2 fruit fly cellular contexts compared by ENCODE assay signal in genomic region chr2L:1886533-1887183, dm6.
A peak's percentile ranks its signal among the peaks of the same experiment; 100 is the strongest.
TF ChIP-seq lines count a peak whose summit lies in the region.

No protein-coding gene starts in this region.

TF ChIP-seq in whole organism, embryonic, 481 proteins besides CTCF, POLR2A, EP300 and RAD21 (continued from another document and continues in another):
- no peak for TF ChIP-seq Oli (tag; optimal IDR thresholded peaks at IDR 0.05; lab: Kevin White, UChicago)
- TF ChIP-seq Eip74EF (GFP tag; optimal IDR thresholded peaks at IDR 0.05; lab: Kevin White, UChicago) = no peak
- TF ChIP-seq CG32767 (GFP tag; IDR thresholded peaks at IDR 0.05; lab: Robert Waterston, UW) = no peak
- TF ChIP-seq CoRest (tag; optimal IDR thresholded peaks at IDR 0.05; lab: Kevin White, UChicago) = no peak
- no peak for TF ChIP-seq wek (GFP tag; optimal IDR thresholded peaks at IDR 0.05; lab: Kevin White, UChicago)
- TF ChIP-seq ftz-f1 (GFP tag; optimal IDR thresholded peaks at IDR 0.05; lab: Kevin White, UChicago) = no peak
- no peak for TF ChIP-seq HLH3B (GFP tag; IDR thresholded peaks at IDR 0.05; lab: Robert Waterston, UW)
- TF ChIP-seq CG15479 (GFP tag; optimal IDR thresholded peaks at IDR 0.05; lab: Kevin White, UChicago) = peak; percentile 0
- TF ChIP-seq tap (tag; optimal IDR thresholded peaks at IDR 0.05; lab: Kevin White, UChicago) = no peak
- TF ChIP-seq wdn (GFP tag; IDR thresholded peaks at IDR 0.05; lab: Robert Waterston, UW) = no peak
- TF ChIP-seq ac (GFP tag; optimal IDR thresholded peaks at IDR 0.05; lab: Kevin White, UChicago) = peak; percentile 95
- no peak for TF ChIP-seq CG18599 (GFP tag; optimal IDR thresholded peaks at IDR 0.05; lab: Kevin White, UChicago)
- no peak for TF ChIP-seq CG12391 (tag; optimal IDR thresholded peaks at IDR 0.05; lab: Kevin White, UChicago)
- TF ChIP-seq CG6765 (GFP tag; optimal IDR thresholded peaks at IDR 0.05; lab: Kevin White, UChicago) = no peak
- no peak for TF ChIP-seq CG14965 (GFP tag; optimal IDR thresholded peaks at IDR 0.05; lab: Kevin White, UChicago; ENCODE audit: borderline replicate concordance)
- TF ChIP-seq kah (GFP tag; optimal IDR thresholded peaks at IDR 0.05; lab: Kevin White, UChicago) = no peak
- peak; percentile 71 for TF ChIP-seq crol (GFP tag; IDR thresholded peaks at IDR 0.05; lab: Robert Waterston, UW)
- TF ChIP-seq CG33557 (GFP tag; optimal IDR thresholded peaks at IDR 0.05; lab: Kevin White, UChicago) = no peak
- TF ChIP-seq CG6791 (GFP tag; IDR thresholded peaks at IDR 0.05; lab: Robert Waterston, UW; ENCODE audit: partially characterized antibody) = no peak
- no peak for TF ChIP-seq CG17186 (GFP tag; optimal IDR thresholded peaks at IDR 0.05; lab: Kevin White, UChicago)
- no peak for TF ChIP-seq corto (GFP tag; optimal IDR thresholded peaks at IDR 0.05; lab: Kevin White, UChicago)
- TF ChIP-seq Ada2b (GFP tag; IDR thresholded peaks at IDR 0.05; lab: Robert Waterston, UW) = no peak
- TF ChIP-seq CG16863 (GFP tag; optimal IDR thresholded peaks at IDR 0.05; lab: Kevin White, UChicago) = no peak
- no peak for TF ChIP-seq hb (GFP tag; IDR thresholded peaks at IDR 0.05; lab: Robert Waterston, UW; ENCODE audit: partially characterized antibody)
- no peak for TF ChIP-seq Lhr (GFP tag; optimal IDR thresholded peaks at IDR 0.05; lab: Kevin White, UChicago)
- no peak for TF ChIP-seq CG11247 (GFP tag; IDR thresholded peaks at IDR 0.05; lab: Robert Waterston, UW)
- TF ChIP-seq CG10431 (GFP tag; optimal IDR thresholded peaks at IDR 0.05; lab: Kevin White, UChicago) = no peak
- no peak for TF ChIP-seq CG12236 (GFP tag; optimal IDR thresholded peaks at IDR 0.05; lab: Kevin White, UChicago)
- no peak for TF ChIP-seq maf-S (GFP tag; optimal IDR thresholded peaks at IDR 0.05; lab: Kevin White, UChicago)
- no peak for TF ChIP-seq bbx (GFP tag; IDR thresholded peaks at IDR 0.05; lab: Robert Waterston, UW; ENCODE audit: partially characterized antibody)
- peak; percentile 79 for TF ChIP-seq Elba2 (GFP tag; optimal IDR thresholded peaks at IDR 0.05; lab: Kevin White, UChicago)
- TF ChIP-seq sob (GFP tag; IDR thresholded peaks at IDR 0.05; lab: Robert Waterston, UW) = no peak
- no peak for TF ChIP-seq Fer1 (GFP tag; optimal IDR thresholded peaks at IDR 0.05; lab: Kevin White, UChicago)
- no peak for TF ChIP-seq sens-2 (GFP tag; IDR thresholded peaks at IDR 0.05; lab: Robert Waterston, UW)
- no peak for TF ChIP-seq gcm (GFP tag; optimal IDR thresholded peaks at IDR 0.05; lab: Kevin White, UChicago)
- TF ChIP-seq CG31441 (GFP tag; IDR thresholded peaks at IDR 0.05; lab: Robert Waterston, UW) = no peak
- no peak for TF ChIP-seq crp (GFP tag; optimal IDR thresholded peaks at IDR 0.05; lab: Kevin White, UChicago)
- TF ChIP-seq pros (GFP tag; optimal IDR thresholded peaks at IDR 0.05; lab: Kevin White, UChicago) = peak; percentile 97
- TF ChIP-seq ap (GFP tag; IDR thresholded peaks at IDR 0.05; lab: Robert Waterston, UW) = no peak
- no peak for TF ChIP-seq Hr51 (GFP tag; optimal IDR thresholded peaks at IDR 0.05; lab: Kevin White, UChicago)
- peak; percentile 85 for TF ChIP-seq zf30C (GFP tag; optimal IDR thresholded peaks at IDR 0.05; lab: Kevin White, UChicago)
- TF ChIP-seq hbn (GFP tag; IDR thresholded peaks at IDR 0.05; lab: Robert Waterston, UW; ENCODE audit: partially characterized antibody) = no peak
- no peak for TF ChIP-seq D (optimal IDR thresholded peaks at IDR 0.05; lab: Kevin White, UChicago)
- TF ChIP-seq D (GFP tag; optimal IDR thresholded peaks at IDR 0.05; lab: Kevin White, UChicago) = no peak
- TF ChIP-seq mld (GFP tag; IDR thresholded peaks at IDR 0.05; lab: Robert Waterston, UW; ENCODE audit: partially characterized antibody) = no peak
- TF ChIP-seq CG11456 (GFP tag; IDR thresholded peaks at IDR 0.05; lab: Robert Waterston, UW) = no peak
- TF ChIP-seq Max (GFP tag; optimal IDR thresholded peaks at IDR 0.05; lab: Kevin White, UChicago) = no peak
- TF ChIP-seq CG18764 (GFP tag; optimal IDR thresholded peaks at IDR 0.05; lab: Kevin White, UChicago) = no peak
- TF ChIP-seq vnd (GFP tag; IDR thresholded peaks at IDR 0.05; lab: Robert Waterston, UW; ENCODE audit: partially characterized antibody) = 0 out of 3 replicates have a peak, but pooled peaks have one; percentile 26
- TF ChIP-seq her (GFP tag; optimal IDR thresholded peaks at IDR 0.05; lab: Kevin White, UChicago) = no peak
- peak in 1 of 2 experiments; percentile 80 for TF ChIP-seq insv (GFP tag; optimal IDR thresholded peaks at IDR 0.05; lab: Kevin White, UChicago)
- TF ChIP-seq en (GFP tag; optimal IDR thresholded peaks at IDR 0.05; lab: Kevin White, UChicago) = no peak
- no peak for TF ChIP-seq yki (optimal IDR thresholded peaks at IDR 0.05; lab: Kevin White, UChicago)
- TF ChIP-seq CG4820 (GFP tag; optimal IDR thresholded peaks at IDR 0.05; lab: Kevin White, UChicago) = no peak
- TF ChIP-seq pum (GFP tag; optimal IDR thresholded peaks at IDR 0.05; lab: Kevin White, UChicago) = no peak
- no peak for TF ChIP-seq CG8290 (GFP tag; optimal IDR thresholded peaks at IDR 0.05; lab: Kevin White, UChicago)
- no peak for TF ChIP-seq CG8290 (tag; optimal IDR thresholded peaks at IDR 0.05; lab: Kevin White, UChicago)
- no peak for TF ChIP-seq ind (GFP tag; optimal IDR thresholded peaks at IDR 0.05; lab: Kevin White, UChicago)
- no peak for TF ChIP-seq sqz (GFP tag; optimal IDR thresholded peaks at IDR 0.05; lab: Kevin White, UChicago)
- no peak for TF ChIP-seq fd102C (GFP tag; optimal IDR thresholded peaks at IDR 0.05; lab: Kevin White, UChicago)
- peak in 1 of 2 experiments; percentile 74 for TF ChIP-seq tll (GFP tag; optimal IDR thresholded peaks at IDR 0.05; lab: Kevin White, UChicago)
- TF ChIP-seq CG32772 (GFP tag; IDR thresholded peaks at IDR 0.05; lab: Robert Waterston, UW) = no peak
- TF ChIP-seq Bgb (GFP tag; IDR thresholded peaks at IDR 0.05; lab: Robert Waterston, UW; ENCODE audit: partially characterized antibody) = no peak
- TF ChIP-seq zfh1 (GFP tag; IDR thresholded peaks at IDR 0.05; lab: Robert Waterston, UW) = no peak
- TF ChIP-seq pan (optimal IDR thresholded peaks at IDR 0.05; lab: Kevin White, UChicago) = no peak
- no peak for TF ChIP-seq pan (GFP tag; optimal IDR thresholded peaks at IDR 0.05 in 1 of 2, IDR thresholded peaks at IDR 0.05 in 1 of 2)
- no peak for TF ChIP-seq CG11398 (GFP tag; optimal IDR thresholded peaks at IDR 0.05; lab: Kevin White, UChicago)
- no peak for TF ChIP-seq Fer2 (tag; optimal IDR thresholded peaks at IDR 0.05; lab: Kevin White, UChicago)

TF ChIP-seq in whole organism, prepupa, 60 proteins besides CTCF, POLR2A, EP300 and RAD21 (continued from another document):
- TF ChIP-seq CG31627 (GFP tag; optimal IDR thresholded peaks at IDR 0.05; lab: Kevin White, UChicago) (no peak), ss (GFP tag; optimal IDR thresholded peaks at IDR 0.05; lab: Kevin White, UChicago) (peak; percentile 57 to 58), OdsH (GFP tag; optimal IDR thresholded peaks at IDR 0.05; lab: Kevin White, UChicago) (no peak), Blimp-1 (GFP tag; optimal IDR thresholded peaks at IDR 0.05; lab: Kevin White, UChicago) (no peak), Eip93F (GFP tag; optimal IDR thresholded peaks at IDR 0.05; lab: Kevin White, UChicago) (no peak), CG11902 (GFP tag; optimal IDR thresholded peaks at IDR 0.05; lab: Kevin White, UChicago) (no peak), pdm3 (GFP tag; optimal IDR thresholded peaks at IDR 0.05; lab: Kevin White, UChicago) (no peak), salr (GFP tag; optimal IDR thresholded peaks at IDR 0.05; lab: Kevin White, UChicago) (peak in 1 of 2 experiments; percentile 1), spab (GFP tag; optimal IDR thresholded peaks at IDR 0.05; lab: Kevin White, UChicago) (peak; percentile 51), dsx (GFP tag; optimal IDR thresholded peaks at IDR 0.05; lab: Kevin White, UChicago; ENCODE audit: poor library complexity, severe bottlenecking) (peak; percentile 42), Met (GFP tag; optimal IDR thresholded peaks at IDR 0.05; lab: Kevin White, UChicago) (no peak), CG3032 (tag; optimal IDR thresholded peaks at IDR 0.05; lab: Kevin White, UChicago) (peak; percentile 50), Gug (GFP tag; IDR thresholded peaks at IDR 0.05; lab: Robert Waterston, UW) (no peak)
